Worm (Caenorhabditis elegans) whole organism, L1 larva: Measurements from ENCODE around the gene polh-1.
"Not testable (repeated sequence)": the region's sequence is repeated elsewhere in the genome, so short reads cannot be mapped to it uniquely, and the experiment has no call there.

ENCODE experiments used
- elt-3 ChIP-seq, 6 experiments: fragments of 150-350 bp in 1 of 6; sonication (generic microtip); optimal IDR thresholded peaks; 2 replicates each; lab custom pipeline; 2017 to 2018; ENCODE audit warnings: missing biosample characterization in 6 of 6, missing genetic modification characterization in 6 of 6, inconsistent platforms in 1 of 6
- fkh-8 ChIP-seq: sonication (generic microtip); optimal IDR thresholded peaks from 2 replicates; lab custom pipeline; 2016; ENCODE audit warnings: mild to moderate bottlenecking, missing genetic modification characterization, missing compliant biosample characterization
- lin-13 ChIP-seq: fragments of 150-350 bp; optimal IDR thresholded peaks from 2 replicates; lab custom pipeline; 2014; ENCODE audit warnings: missing biosample characterization, missing genetic modification reagents, missing genetic modification characterization
- mep-1 ChIP-seq: fragments of 150-350 bp; optimal IDR thresholded peaks from 2 replicates; lab custom pipeline; 2014; ENCODE audit warnings: missing biosample characterization, missing genetic modification characterization
- snpc-4 ChIP-seq: fragments of 150-350 bp; optimal IDR thresholded peaks from 2 replicates; lab custom pipeline; 2014; ENCODE audit warnings: missing biosample characterization, missing genetic modification characterization
- tbx-2 ChIP-seq: sonication (generic microtip); optimal IDR thresholded peaks from 2 replicates; lab custom pipeline; 2016; ENCODE audit warnings: missing genetic modification characterization, missing compliant biosample characterization

- TF ChIP-seq lin-13 (GFP tag; lab: Kevin White, UChicago); fkh-8 (tag; lab: Kevin White, UChicago); snpc-4 (tag; lab: Kevin White, UChicago); elt-3 (tag; optimal IDR thresholded peaks at IDR 0.05; lab: Kevin White, UChicago); tbx-2 (tag; lab: Kevin White, UChicago); mep-1 (tag; lab: Kevin White, UChicago): not testable (repeated sequence)
These were observed 49.7 kb downstream of the polh-1 start for ce11 chrIII:1900406-1900805.
